Worm (Caenorhabditis elegans): ENCODE data around the gene ets-6.

The ets-6 gene

DNA sequence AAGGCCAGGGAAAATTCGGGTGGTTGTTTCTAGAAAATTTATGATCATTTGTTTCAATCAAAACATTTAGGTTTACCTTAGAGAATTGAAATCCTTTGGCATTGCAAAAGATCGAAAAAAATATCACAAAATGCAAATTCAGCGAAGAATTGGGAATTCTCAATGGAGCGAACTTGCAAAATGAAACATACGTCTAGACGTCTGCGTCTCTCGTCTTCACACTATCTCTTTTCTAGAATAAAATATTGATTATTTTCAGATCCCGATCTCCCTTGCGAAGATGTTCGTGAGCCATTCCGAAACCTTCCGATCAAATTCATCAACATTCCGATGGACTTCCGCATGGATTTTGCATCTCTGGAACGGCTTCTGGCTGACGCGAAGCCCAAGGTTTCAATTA is at the start of gene ets-6:
Gene ets-6, minus strand, starts transcription at position 169 of the 400 bp plus-strand sequence.
- no peak for TF ChIP-seq jun-1 (tag; optimal IDR thresholded peaks at IDR 0.05)
- peak; percentile 18 for TF ChIP-seq egl-5 (tag; optimal IDR thresholded peaks at IDR 0.05)
- TF ChIP-seq R02D3.7 (tag; optimal IDR thresholded peaks at IDR 0.05), result peak; percentile 31
- TF ChIP-seq mml-1 (tag; optimal IDR thresholded peaks at IDR 0.05), result no peak
- peak; percentile 61 for TF ChIP-seq nhr-23 (tag; optimal IDR thresholded peaks at IDR 0.05)
- TF ChIP-seq hmg-11 (tag; optimal IDR thresholded peaks at IDR 0.05), result peak; percentile 46
- peak; percentile 32 for TF ChIP-seq nhr-25 (tag; optimal IDR thresholded peaks at IDR 0.05)
- peak; percentile 61 for TF ChIP-seq nfya-1 (tag; optimal IDR thresholded peaks at IDR 0.05; ENCODE audit: insufficient read depth)
- TF ChIP-seq ceh-16 (tag; optimal IDR thresholded peaks at IDR 0.05), result no peak
- no peak for TF ChIP-seq egl-27 (tag; optimal IDR thresholded peaks at IDR 0.05)
- no peak for TF ChIP-seq zag-1 (tag; optimal IDR thresholded peaks at IDR 0.05)
- no peak for TF ChIP-seq nhr-77 (tag; optimal IDR thresholded peaks at IDR 0.05)
- TF ChIP-seq nhr-76 (tag; optimal IDR thresholded peaks at IDR 0.05), result no peak
- peak; percentile 85 for TF ChIP-seq ceh-28 (tag; optimal IDR thresholded peaks at IDR 0.05)
- TF ChIP-seq pha-4 (tag; optimal IDR thresholded peaks at IDR 0.05), result peak; percentile 69
- peak; percentile 45 for TF ChIP-seq snpc-4 (tag; optimal IDR thresholded peaks at IDR 0.05)
- TF ChIP-seq skn-1 (tag; optimal IDR thresholded peaks at IDR 0.05), result no peak
- TF ChIP-seq lin-15B (tag; optimal IDR thresholded peaks at IDR 0.05), result peak; percentile 73
- TF ChIP-seq pqm-1 (tag; optimal IDR thresholded peaks at IDR 0.05), result peak; percentile 23

DNA sequence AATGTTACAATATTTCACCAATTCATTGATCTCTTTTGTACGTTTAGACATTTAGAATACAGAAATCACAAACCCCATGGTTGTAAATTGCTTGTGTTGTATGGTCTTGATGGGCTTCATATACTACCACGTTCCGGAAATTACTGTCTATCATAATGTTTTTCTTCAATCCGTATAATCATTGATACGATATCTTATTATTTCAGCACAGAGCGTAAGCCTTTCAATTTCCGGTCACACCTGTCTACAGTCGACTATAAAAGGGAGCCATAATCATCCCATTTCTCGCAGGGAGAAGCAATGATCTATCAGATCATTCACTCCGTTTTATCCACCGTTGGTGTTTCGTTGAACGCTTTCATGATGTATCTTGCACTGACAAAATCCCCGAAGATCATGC is 49.2 kb upstream of the ets-6 start, which contains the start of gene srd-30:
Gene srd-30, plus strand, starts transcription at position 301 of the 400 bp plus-strand sequence.
- TF ChIP-seq nhr-77 (tag; optimal IDR thresholded peaks at IDR 0.05), result no peak
- TF ChIP-seq ZK546.5 (tag; optimal IDR thresholded peaks at IDR 0.05), result no peak
- TF ChIP-seq nhr-28 (tag; optimal IDR thresholded peaks at IDR 0.05), result no peak
- no peak for TF ChIP-seq egl-5 (tag; optimal IDR thresholded peaks at IDR 0.05)
- TF ChIP-seq hmg-11 (tag; optimal IDR thresholded peaks at IDR 0.05), result no peak
- TF ChIP-seq nhr-76 (tag; optimal IDR thresholded peaks at IDR 0.05), result no peak
- no peak for TF ChIP-seq tbx-2 (tag; optimal IDR thresholded peaks at IDR 0.05)
- no peak for TF ChIP-seq daf-12 (tag; optimal IDR thresholded peaks at IDR 0.05)
- TF ChIP-seq egl-27 (tag; optimal IDR thresholded peaks at IDR 0.05), result no peak

DNA sequence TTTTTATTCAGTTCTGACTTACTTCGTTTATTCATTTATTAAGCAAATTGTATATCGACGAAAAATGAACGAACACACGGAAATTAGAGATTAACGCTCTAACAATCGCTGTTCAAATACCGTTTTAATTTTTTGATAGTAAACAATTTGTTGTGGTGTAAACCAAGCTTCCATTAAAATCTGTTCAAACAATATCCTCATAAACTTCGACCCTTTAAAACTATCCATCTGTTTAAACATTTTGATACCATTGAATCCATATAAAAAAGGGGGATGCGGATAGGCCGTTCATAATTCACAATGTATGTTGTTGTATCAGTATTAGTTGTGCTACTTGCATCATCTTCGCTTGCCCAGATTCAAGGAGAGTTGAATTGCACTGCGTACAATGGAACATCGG is 46.2 kb upstream of the ets-6 start, which contains the start of gene F07C4.6:
Gene F07C4.6, plus strand, starts transcription at position 301 of the 400 bp plus-strand sequence.
- TF ChIP-seq aly-2 (tag; optimal IDR thresholded peaks at IDR 0.05) (no peak), snpc-4 (tag; optimal IDR thresholded peaks at IDR 0.05) (no peak), elt-1 (tag; optimal IDR thresholded peaks at IDR 0.05) (no peak), nhr-12 (tag; optimal IDR thresholded peaks at IDR 0.05) (no peak), ztf-4 (tag; optimal IDR thresholded peaks at IDR 0.05) (no peak), tbx-2 (tag; optimal IDR thresholded peaks at IDR 0.05) (no peak), jun-1 (tag; optimal IDR thresholded peaks at IDR 0.05) (no peak), elt-2 (tag; optimal IDR thresholded peaks at IDR 0.05) (no peak), nhr-28 (tag; optimal IDR thresholded peaks at IDR 0.05) (no peak)

- no peak for TF ChIP-seq nhr-77 (tag; optimal IDR thresholded peaks at IDR 0.05)
Measured at ce11 chrV:7624652-7625051, 44.3 kb upstream of the ets-6 start, which contains the start of gene grsp-4. grsp-4 (plus strand) TSS chrV:7624952.

- TF ChIP-seq ztf-4 (tag; optimal IDR thresholded peaks at IDR 0.05) (no peak), aly-2 (tag; optimal IDR thresholded peaks at IDR 0.05) (no peak), sea-2 (GFP tag; optimal IDR thresholded peaks at IDR 0.05) (no peak), fkh-10 (GFP tag; optimal IDR thresholded peaks at IDR 0.05) (no peak), ceh-82 (tag; optimal IDR thresholded peaks at IDR 0.05) (no peak), ZK546.5 (tag; optimal IDR thresholded peaks at IDR 0.05) (no peak), elt-1 (tag; optimal IDR thresholded peaks at IDR 0.05) (no peak), elt-2 (tag; optimal IDR thresholded peaks at IDR 0.05) (no peak), pha-4 (tag; optimal IDR thresholded peaks at IDR 0.05) (no peak), eor-1 (tag; optimal IDR thresholded peaks at IDR 0.05) (no peak), nhr-11 (tag; optimal IDR thresholded peaks at IDR 0.05) (no peak), nhr-12 (tag; optimal IDR thresholded peaks at IDR 0.05) (no peak), elt-3 (tag; optimal IDR thresholded peaks at IDR 0.05) (no peak), egl-27 (tag; optimal IDR thresholded peaks at IDR 0.05) (no peak)
Measured at ce11 chrV:7624152-7624551, 43.8 kb upstream of the ets-6 start, which contains the start of gene C50E3.13. C50E3.13 (minus strand) TSS chrV:7624252.

Measured in whole organism, L3 larva.